Worm (Caenorhabditis elegans) whole organism, L4 larva: ENCODE results near the gene Y39A3A.2.

Source experiments
- aha-1 ChIP-seq: fragments of 150-350 bp; peaks from one replicate; lab custom pipeline; 2014; ENCODE audit warnings: missing biosample characterization, missing genetic modification characterization
- dpl-1 ChIP-seq: fragments of 150-350 bp; optimal IDR thresholded peaks from 2 replicates; lab custom pipeline; 2014; ENCODE audit warnings: missing biosample characterization, missing genetic modification reagents, missing genetic modification characterization
- lin-39 ChIP-seq: fragments of 150-350 bp; optimal IDR thresholded peaks from 2 replicates; lab custom pipeline; 2014; ENCODE audit warnings: missing biosample characterization, missing genetic modification reagents, missing genetic modification characterization
- mdt-29 ChIP-seq: fragments of 200-800 bp; sonication (Bioruptor generic); IDR thresholded peaks from 2 replicates; pipeline ENCODE4 v1.3.6; 2022; ENCODE audit warnings: missing genetic modification reagents, missing genetic modification characterization, missing compliant biosample characterization
- mep-1 ChIP-seq: fragments of 150-350 bp; sonication (generic microtip); optimal IDR thresholded peaks from 3 replicates; lab custom pipeline; 2014; ENCODE audit warnings: missing biosample characterization, missing genetic modification characterization
- nhr-11 ChIP-seq: fragments of 150-350 bp; optimal IDR thresholded peaks from 2 replicates; lab custom pipeline; 2014; ENCODE audit warnings: missing biosample characterization, missing genetic modification characterization
- nhr-77 ChIP-seq: fragments of 150-350 bp; optimal IDR thresholded peaks from 2 replicates; lab custom pipeline; 2014; ENCODE audit warnings: missing biosample characterization, missing genetic modification characterization

DNA sequence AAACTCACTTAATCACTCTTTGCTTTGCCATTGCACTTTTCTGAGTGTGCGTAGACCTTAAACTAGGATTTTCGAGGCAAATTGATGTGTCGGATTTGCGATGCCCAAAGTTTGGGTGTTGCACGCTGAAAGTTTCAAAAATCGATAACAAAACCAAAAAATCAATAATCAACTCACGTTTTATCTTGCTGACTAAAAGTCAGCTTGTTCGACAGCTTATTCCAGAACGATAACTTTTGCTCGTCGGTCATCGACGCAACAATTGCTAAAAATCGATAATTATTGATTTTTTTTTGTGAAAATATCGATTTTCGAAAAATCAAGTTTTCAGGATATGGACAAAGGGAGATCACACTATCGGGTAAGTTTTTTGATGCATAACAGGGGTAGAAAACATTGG, 44.9 kb downstream of the Y39A3A.2 start:
- TF ChIP-seq mep-1 (tag; lab: Kevin White, UChicago) = no peak
- no peak for TF ChIP-seq mdt-29 (GFP tag; lab: Robert Waterston, UW)
- no peak for TF ChIP-seq aha-1 (tag; lab: Kevin White, UChicago)
- no peak for TF ChIP-seq lin-39 (tag; lab: Kevin White, UChicago)
- TF ChIP-seq nhr-11 (tag; lab: Kevin White, UChicago) = no peak
- TF ChIP-seq dpl-1 = no peak
- no peak for TF ChIP-seq nhr-77 (tag; lab: Kevin White, UChicago)
